Fruit fly (Drosophila melanogaster): ENCODE results near the gene CG4022.

Gene CG4022

dm6 chr3L:9357830-9358712, 52.6 kb downstream of the CG4022 start (continued):
- TF ChIP-seq Hey (tag; optimal IDR thresholded peaks at IDR 0.05) (peak; percentile 74), aop (GFP tag; IDR thresholded peaks at IDR 0.05) (no peak), repo (GFP tag; optimal IDR thresholded peaks at IDR 0.05) (no peak), CG14860 (GFP tag; IDR thresholded peaks at IDR 0.05; ENCODE audit: partially characterized antibody) (no peak), tna (GFP tag; IDR thresholded peaks at IDR 0.05; ENCODE audit: partially characterized antibody) (no peak), CG11504 (tag; optimal IDR thresholded peaks at IDR 0.05) (no peak), Lhr (GFP tag; optimal IDR thresholded peaks at IDR 0.05) (no peak), ewg (GFP tag; optimal IDR thresholded peaks at IDR 0.05) (no peak), Optix (GFP tag; IDR thresholded peaks at IDR 0.05) (no peak), Oaz (GFP tag; IDR thresholded peaks at IDR 0.05) (no peak), fd64A (GFP tag; optimal IDR thresholded peaks at IDR 0.05) (no peak), Stat92E (GFP tag; optimal IDR thresholded peaks at IDR 0.05) (no peak), rib (GFP tag; IDR thresholded peaks at IDR 0.05) (0 out of 2 replicates have a peak, but pooled peaks have one; percentile 28), CG13424 (tag; optimal IDR thresholded peaks at IDR 0.05) (no peak), CG13894 (tag; optimal IDR thresholded peaks at IDR 0.05) (no peak), fd96Cb (tag; optimal IDR thresholded peaks at IDR 0.05) (no peak), Hr39 (optimal IDR thresholded peaks at IDR 0.05) (no peak), CG10267 (tag; optimal IDR thresholded peaks at IDR 0.05) (no peak), CG10321 (GFP tag; IDR thresholded peaks at IDR 0.05) (no peak), danr (GFP tag; IDR thresholded peaks at IDR 0.05) (no peak), CG1233 (GFP tag; optimal IDR thresholded peaks at IDR 0.05) (no peak), amos (GFP tag; IDR thresholded peaks at IDR 0.05; ENCODE audit: partially characterized antibody) (peak; percentile 16; the same call in 1 of the 2 replicates), CG12071 (GFP tag; optimal IDR thresholded peaks at IDR 0.05) (no peak), CG12236 (GFP tag; optimal IDR thresholded peaks at IDR 0.05) (no peak), CG2875 (GFP tag; optimal IDR thresholded peaks at IDR 0.05) (no peak), CG8478 (optimal IDR thresholded peaks at IDR 0.05) (no peak), zfh1 (GFP tag; IDR thresholded peaks at IDR 0.05) (no peak), Usf (GFP tag; optimal IDR thresholded peaks at IDR 0.05) (no peak), CG6791 (GFP tag; IDR thresholded peaks at IDR 0.05; ENCODE audit: partially characterized antibody) (no peak), bsh (GFP tag; optimal IDR thresholded peaks at IDR 0.05) (peak in 1 of 2 experiments; percentile 45), hth (optimal IDR thresholded peaks at IDR 0.05) (no peak), CG11093 (GFP tag; IDR thresholded peaks at IDR 0.05) (no peak), CG9727 (GFP tag; optimal IDR thresholded peaks at IDR 0.05) (no peak), CrebB (tag; optimal IDR thresholded peaks at IDR 0.05) (no peak), CG6654 (GFP tag; optimal IDR thresholded peaks at IDR 0.05) (no peak), caup (GFP tag; optimal IDR thresholded peaks at IDR 0.05; ENCODE audit: severe bottlenecking) (peak; percentile 15), pb (GFP tag; optimal IDR thresholded peaks at IDR 0.05) (no peak), odd (GFP tag; optimal IDR thresholded peaks at IDR 0.05) (no peak), Fer3 (tag; optimal IDR thresholded peaks at IDR 0.05) (no peak), CG9437 (GFP tag; optimal IDR thresholded peaks at IDR 0.05) (no peak), Ets65A (GFP tag) (no peak), CG15514 (GFP tag; optimal IDR thresholded peaks at IDR 0.05) (no peak), CG16779 (GFP tag; IDR thresholded peaks at IDR 0.05) (no peak), CG6683 (GFP tag; optimal IDR thresholded peaks at IDR 0.05) (no peak), grn (GFP tag; optimal IDR thresholded peaks at IDR 0.05) (peak; percentile 33), jumu (GFP tag; optimal IDR thresholded peaks at IDR 0.05) (no peak), CG8944 (GFP tag; optimal IDR thresholded peaks at IDR 0.05) (no peak), CoRest (tag; optimal IDR thresholded peaks at IDR 0.05) (no peak), slp2 (GFP tag; optimal IDR thresholded peaks at IDR 0.05) (no peak)

Measured in whole organism, embryonic.